Worm (Caenorhabditis elegans) whole organism, L3 larva: ENCODE results near the gene acp-6.

ENCODE experiments used
- ceh-16 ChIP-seq: sonication (generic microtip); optimal IDR thresholded peaks from 2 replicates; lab custom pipeline; 2017; ENCODE audit warnings: missing biosample characterization, missing genetic modification characterization
- ceh-28 ChIP-seq: fragments of 150-350 bp; optimal IDR thresholded peaks from 2 replicates; lab custom pipeline; 2014; ENCODE audit warnings: missing biosample characterization, missing genetic modification reagents, missing genetic modification characterization
- ceh-9 ChIP-seq: sonication (generic microtip); optimal IDR thresholded peaks from 2 replicates; lab custom pipeline; 2018; ENCODE audit warnings: missing biosample characterization, missing genetic modification characterization
- daf-12 ChIP-seq: fragments of 150-350 bp; optimal IDR thresholded peaks from 2 replicates; lab custom pipeline; 2014; ENCODE audit warnings: missing biosample characterization, missing genetic modification reagents, missing genetic modification characterization
- egl-27 ChIP-seq: sonication (generic microtip); optimal IDR thresholded peaks from 4 replicates; lab custom pipeline; 2017; ENCODE audit warnings: missing biosample characterization, missing genetic modification reagents, missing genetic modification characterization
- elt-2 ChIP-seq: sonication (generic microtip); optimal IDR thresholded peaks from 2 replicates; lab custom pipeline; 2016; ENCODE audit warnings: missing genetic modification reagents, mild to moderate bottlenecking, missing genetic modification characterization, missing compliant biosample characterization
- elt-3 ChIP-seq, 3 experiments: fragments of 150-350 bp in 1 of 3; sonication (generic microtip) in 2 of 3; optimal IDR thresholded peaks; 2 replicates in 2 of 3; 4 replicates in 1 of 3; lab custom pipeline; 2014 to 2017; ENCODE audit warnings: missing biosample characterization in 3 of 3, missing genetic modification characterization in 3 of 3
- eor-1 ChIP-seq, 2 experiments: fragments of 150-350 bp; optimal IDR thresholded peaks; 2 replicates each; lab custom pipeline; 2014 to 2018; ENCODE audit warnings: missing biosample characterization in 2 of 2, missing genetic modification characterization in 2 of 2
- fkh-10 ChIP-seq: sonication (generic microtip); optimal IDR thresholded peaks from 2 replicates; lab custom pipeline; 2017; ENCODE audit warnings: missing biosample characterization, missing genetic modification reagents, missing genetic modification characterization
- fos-1 ChIP-seq: fragments of 150-350 bp; optimal IDR thresholded peaks from 2 replicates; lab custom pipeline; 2014; ENCODE audit warnings: missing biosample characterization, missing genetic modification characterization
- hmg-11 ChIP-seq: sonication (generic microtip); optimal IDR thresholded peaks from 2 replicates; lab custom pipeline; 2016; ENCODE audit warnings: missing genetic modification characterization, missing compliant biosample characterization
- jun-1 ChIP-seq: fragments of 150-350 bp; optimal IDR thresholded peaks from 2 replicates; lab custom pipeline; 2014; ENCODE audit warnings: missing biosample characterization, missing genetic modification reagents, missing genetic modification characterization
- lin-15B ChIP-seq: fragments of 150-350 bp; optimal IDR thresholded peaks from 2 replicates; lab custom pipeline; 2014; ENCODE audit warnings: missing biosample characterization, missing genetic modification characterization
- mdl-1 ChIP-seq: fragments of 150-350 bp; optimal IDR thresholded peaks from 2 replicates; lab custom pipeline; 2014; ENCODE audit warnings: missing biosample characterization, missing genetic modification characterization
- mml-1 ChIP-seq: fragments of 150-350 bp; sonication (generic microtip); optimal IDR thresholded peaks from 3 replicates; lab custom pipeline; 2014; ENCODE audit warnings: missing biosample characterization, missing genetic modification characterization
- nfya-1 ChIP-seq: sonication (generic microtip); optimal IDR thresholded peaks from 2 replicates; lab custom pipeline; 2017; ENCODE audit warnings: missing genetic modification characterization, mild to moderate bottlenecking, missing compliant biosample characterization, antibody characterized with exemption, moderate library complexity; ENCODE audit not compliant: insufficient read depth
- nhr-23 ChIP-seq: fragments of 150-350 bp; optimal IDR thresholded peaks from 2 replicates; lab custom pipeline; 2014; ENCODE audit warnings: missing biosample characterization, missing genetic modification reagents, missing genetic modification characterization
- nhr-237 ChIP-seq: fragments of 150-350 bp; optimal IDR thresholded peaks from 2 replicates; lab custom pipeline; 2014; ENCODE audit warnings: missing biosample characterization, missing genetic modification characterization
- nhr-25 ChIP-seq: sonication (generic microtip); optimal IDR thresholded peaks from 2 replicates; lab custom pipeline; 2017; ENCODE audit warnings: missing biosample characterization, missing genetic modification characterization
- nhr-43 ChIP-seq: sonication (generic microtip); optimal IDR thresholded peaks from 2 replicates; lab custom pipeline; 2016; ENCODE audit warnings: mild to moderate bottlenecking, missing genetic modification characterization, missing compliant biosample characterization; ENCODE audit not compliant: poor library complexity, severe bottlenecking
- nhr-67 ChIP-seq: fragments of 150-350 bp; optimal IDR thresholded peaks from 2 replicates; lab custom pipeline; 2014; ENCODE audit warnings: missing biosample characterization, missing genetic modification characterization
- nhr-76 ChIP-seq: fragments of 150-350 bp; sonication (generic microtip); optimal IDR thresholded peaks from 5 replicates; lab custom pipeline; 2014; ENCODE audit warnings: missing biosample characterization, missing genetic modification characterization
- pha-4 ChIP-seq: fragments of 150-350 bp; optimal IDR thresholded peaks from 2 replicates; lab custom pipeline; 2014; ENCODE audit warnings: missing biosample characterization, missing genetic modification reagents, missing genetic modification characterization
- pqm-1 ChIP-seq: fragments of 150-350 bp; optimal IDR thresholded peaks from 2 replicates; lab custom pipeline; 2017; ENCODE audit warnings: missing biosample characterization, missing genetic modification characterization, inconsistent platforms
- sea-2 ChIP-seq: fragments of 150-350 bp; sonication (generic microtip); optimal IDR thresholded peaks from 4 replicates; lab custom pipeline; 2014; ENCODE audit warnings: missing biosample characterization, missing genetic modification reagents, missing genetic modification characterization
- skn-1 ChIP-seq: fragments of 150-350 bp; optimal IDR thresholded peaks from 2 replicates; lab custom pipeline; 2014; ENCODE audit warnings: missing biosample characterization, missing genetic modification characterization
- snpc-4 ChIP-seq: fragments of 150-350 bp; optimal IDR thresholded peaks from 2 replicates; lab custom pipeline; 2014; ENCODE audit warnings: missing biosample characterization, missing genetic modification characterization
- unc-39 ChIP-seq: sonication (generic microtip); optimal IDR thresholded peaks from 4 replicates; lab custom pipeline; 2017; ENCODE audit warnings: missing biosample characterization, missing genetic modification characterization
- unc-62 ChIP-seq: fragments of 150-350 bp; sonication (generic microtip); optimal IDR thresholded peaks from 4 replicates; lab custom pipeline; 2014; ENCODE audit warnings: missing biosample characterization, missing genetic modification reagents, missing genetic modification characterization
- zag-1 ChIP-seq: fragments of 150-350 bp; optimal IDR thresholded peaks from 2 replicates; lab custom pipeline; 2014; ENCODE audit warnings: missing biosample characterization, missing genetic modification characterization
- ztf-11 ChIP-seq: fragments of 150-350 bp; optimal IDR thresholded peaks from 2 replicates; lab custom pipeline; 2014; ENCODE audit warnings: missing biosample characterization, missing genetic modification characterization
- ztf-4 ChIP-seq: fragments of 150-350 bp; optimal IDR thresholded peaks from 2 replicates; lab custom pipeline; 2014; ENCODE audit warnings: missing biosample characterization, missing genetic modification characterization

Gene acp-6

DNA sequence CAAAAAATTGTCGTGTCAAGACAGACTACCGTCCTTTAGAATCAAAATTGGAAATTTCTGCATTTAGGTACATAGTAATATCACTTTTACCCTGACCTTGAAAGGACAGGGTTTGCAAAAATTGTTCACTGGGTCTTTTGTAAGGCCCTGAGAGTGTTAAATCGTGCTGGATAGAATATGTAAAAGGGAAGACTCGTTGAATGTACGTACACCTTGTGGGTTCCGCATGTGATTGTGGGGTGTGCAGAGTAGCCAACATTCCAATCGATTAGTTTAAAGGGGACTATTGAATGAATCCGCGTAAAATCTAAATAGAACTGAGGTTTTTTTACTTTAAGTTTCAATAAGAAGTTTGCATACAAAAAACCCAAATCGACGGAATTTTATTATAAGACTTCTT is 34.7 kb upstream of the acp-6 start:
- TF ChIP-seq ceh-9 (tag; lab: Kevin White, UChicago), result no peak
- no peak for TF ChIP-seq mdl-1
- TF ChIP-seq elt-2 (tag; lab: Kevin White, UChicago), result no peak
- TF ChIP-seq ztf-4 (tag; lab: Kevin White, UChicago), result no peak
- no peak for TF ChIP-seq ceh-16 (tag; lab: Kevin White, UChicago)

DNA sequence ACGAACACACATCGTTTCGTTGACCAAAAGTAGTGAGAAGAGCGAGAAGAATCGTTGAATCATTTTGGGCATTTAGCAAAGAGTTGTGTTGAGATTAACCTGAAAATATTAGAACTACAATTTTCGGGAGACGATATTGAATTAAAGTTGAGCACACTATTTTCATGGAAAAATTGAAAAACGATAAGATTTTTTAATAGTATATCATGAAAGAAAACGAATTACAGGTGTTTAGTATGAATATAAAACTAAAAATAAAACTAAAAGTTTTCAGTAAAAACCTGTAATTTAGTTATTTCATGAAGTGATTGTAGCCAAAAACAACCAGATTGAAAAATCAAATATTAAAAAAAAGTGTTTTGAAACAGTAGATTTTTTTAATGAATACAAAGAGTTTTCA is 31.5 kb upstream of the acp-6 start, which contains the start of gene lgc-10:
Gene lgc-10, minus strand, starts transcription at position 101 of the 400 bp plus-strand sequence.
- TF ChIP-seq sea-2 (GFP tag; lab: Kevin White, UChicago), result no peak
- TF ChIP-seq fos-1, result no peak
- no peak for TF ChIP-seq jun-1
- no peak for TF ChIP-seq fkh-10 (GFP tag; lab: Kevin White, UChicago)
- TF ChIP-seq snpc-4 (tag; lab: Kevin White, UChicago), result no peak
- no peak for TF ChIP-seq skn-1 (tag; lab: Kevin White, UChicago)
- TF ChIP-seq nhr-43, result no peak
- TF ChIP-seq egl-27 (tag; lab: Kevin White, UChicago), result no peak
- no peak for TF ChIP-seq pha-4 (tag; lab: Kevin White, UChicago)
- no peak for TF ChIP-seq nhr-23 (tag; lab: Kevin White, UChicago)
- no peak for TF ChIP-seq ztf-11 (tag; lab: Kevin White, UChicago)
- TF ChIP-seq eor-1 (tag; optimal IDR thresholded peaks at IDR 0.05; lab: Kevin White, UChicago), result no peak
- no peak for TF ChIP-seq daf-12 (tag; lab: Kevin White, UChicago)
- no peak for TF ChIP-seq ceh-16 (tag; lab: Kevin White, UChicago)
- TF ChIP-seq nhr-67, result no peak

DNA sequence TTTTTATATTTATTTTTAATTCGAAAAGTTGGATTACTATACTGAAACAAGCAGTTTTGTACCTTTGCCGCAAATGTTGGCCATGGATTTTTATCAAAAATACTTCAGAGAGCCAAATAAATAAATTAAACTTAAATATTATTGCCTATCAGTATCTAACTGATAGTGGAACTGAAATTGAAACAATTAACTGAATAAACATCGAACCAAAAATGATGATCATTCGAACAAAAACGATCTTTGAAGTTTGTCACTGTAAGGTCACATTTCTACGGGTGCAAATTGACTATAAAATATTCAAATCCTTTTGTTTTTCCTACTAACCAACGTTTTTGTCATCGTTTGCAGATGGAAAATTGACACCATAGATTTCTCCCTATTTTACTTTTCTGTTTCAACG is 17.1 kb upstream of the acp-6 start:
- TF ChIP-seq ztf-4 (tag; lab: Kevin White, UChicago) (no peak), ceh-9 (tag; lab: Kevin White, UChicago) (no peak), elt-2 (tag; lab: Kevin White, UChicago) (peak; percentile 33), zag-1 (tag; lab: Kevin White, UChicago) (no peak), pha-4 (tag; lab: Kevin White, UChicago) (no peak), pqm-1 (tag; lab: Kevin White, UChicago) (peak; percentile 69)
- TF ChIP-seq, all 47 proteins: peak for 2

DNA sequence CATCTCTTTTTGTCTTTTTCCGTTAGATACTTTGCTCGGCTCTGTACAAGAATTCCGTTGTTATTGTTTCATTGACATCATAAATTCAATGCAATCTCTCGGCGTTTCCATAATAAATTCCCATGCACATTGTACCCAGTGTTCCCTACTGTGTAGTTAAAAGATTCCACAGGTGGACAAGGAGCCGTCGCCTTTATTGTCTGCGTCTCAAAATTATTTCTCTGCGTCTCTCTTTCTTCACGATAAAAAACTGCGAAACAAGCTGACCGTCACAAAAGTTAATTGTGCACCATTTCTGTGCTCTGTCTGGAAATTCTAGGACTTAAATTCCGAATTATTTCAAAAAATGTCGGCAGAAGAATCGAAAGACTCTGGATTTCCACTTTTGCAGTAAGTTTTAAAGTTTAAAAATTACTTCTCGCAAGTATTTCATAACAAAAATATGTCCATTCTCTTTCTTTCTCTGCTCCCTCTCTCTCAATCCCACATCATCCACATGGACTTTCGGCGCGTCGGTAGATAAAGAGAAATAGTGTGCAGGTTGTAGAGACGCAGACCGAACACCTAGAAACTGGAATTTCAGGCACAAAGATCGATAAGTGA is 16.2 kb upstream of the acp-6 start:
- TF ChIP-seq ceh-28 (tag; lab: Kevin White, UChicago) (peak; percentile 31), nhr-237 (tag; lab: Kevin White, UChicago) (no peak), hmg-11 (peak; percentile 36), nhr-25 (tag; lab: Kevin White, UChicago) (peak; percentile 18), fos-1 (no peak), elt-2 (tag; lab: Kevin White, UChicago) (peak; percentile 77), unc-39 (tag; lab: Kevin White, UChicago) (no peak), pha-4 (tag; lab: Kevin White, UChicago) (peak; percentile 32), lin-15B (peak; percentile 15), mdl-1 (peak; percentile 1), pqm-1 (tag; lab: Kevin White, UChicago) (peak; percentile 52), nfya-1 (tag; lab: Kevin White, UChicago) (peak; percentile 7), elt-3 (tag; optimal IDR thresholded peaks at IDR 0.05; lab: Kevin White, UChicago) (no peak), ceh-9 (tag; lab: Kevin White, UChicago) (no peak), nhr-43 (peak; percentile 46)

DNA sequence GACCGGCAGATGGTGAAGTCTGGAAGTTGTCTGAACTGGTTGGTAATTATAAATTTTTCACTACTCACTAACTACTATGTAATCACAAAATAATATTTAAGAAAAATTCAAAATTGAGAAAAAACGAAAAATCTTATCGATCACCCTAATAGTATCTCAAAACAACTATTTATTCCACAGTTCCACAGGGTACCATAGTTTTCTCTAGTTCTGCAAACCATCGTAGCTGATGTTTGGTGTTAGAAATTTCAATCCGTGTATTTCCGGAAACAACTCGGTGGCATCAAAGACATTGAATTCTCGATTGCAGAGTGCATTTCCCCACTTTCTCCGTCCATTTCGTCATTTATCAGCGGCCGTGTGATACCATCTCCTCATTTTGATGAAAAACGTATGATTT is 15.7 kb upstream of the acp-6 start, which contains the start of gene Y73B6BL.31:
Gene Y73B6BL.31, plus strand, starts transcription at position 301 of the 400 bp plus-strand sequence.
- no peak for TF ChIP-seq fos-1
- TF ChIP-seq nhr-67, result no peak
- TF ChIP-seq snpc-4 (tag; lab: Kevin White, UChicago), result no peak
- TF ChIP-seq unc-62, result no peak
- TF ChIP-seq nhr-76, result no peak
- TF ChIP-seq mml-1 (tag; lab: Kevin White, UChicago), result no peak
- no peak for TF ChIP-seq egl-27 (tag; lab: Kevin White, UChicago)
